Worm (Caenorhabditis elegans) whole organism, early embryonic: ENCODE measurements around the gene Y108G3AL.2.

ENCODE experiments used
- B0310.2 ChIP-seq: sonication (generic microtip); optimal IDR thresholded peaks from 2 replicates; lab custom pipeline; 2016; ENCODE audit warnings: mild to moderate bottlenecking, missing genetic modification characterization, missing compliant biosample characterization
- F13C5.2 ChIP-seq: sonication (generic microtip); optimal IDR thresholded peaks from 2 replicates; lab custom pipeline; 2017; ENCODE audit warnings: mild to moderate bottlenecking, missing genetic modification characterization, inconsistent platforms, missing compliant biosample characterization
- aly-1 ChIP-seq: sonication (generic microtip); optimal IDR thresholded peaks from 2 replicates; lab custom pipeline; 2016; ENCODE audit warnings: missing genetic modification characterization, missing compliant biosample characterization
- ama-1 ChIP-seq: fragments of 150-350 bp; optimal IDR thresholded peaks from 2 replicates; lab custom pipeline; 2014
- ceh-13 ChIP-seq: fragments of 200-800 bp; sonication (Bioruptor generic); optimal IDR thresholded peaks from 2 replicates; lab custom pipeline; 2018; ENCODE audit warnings: mild to moderate bottlenecking, missing genetic modification characterization, missing compliant biosample characterization
- ceh-36 ChIP-seq: sonication (generic microtip); optimal IDR thresholded peaks from 2 replicates; lab custom pipeline; 2016; ENCODE audit warnings: missing genetic modification characterization, inconsistent platforms, missing compliant biosample characterization
- ets-7 ChIP-seq: sonication (generic microtip); optimal IDR thresholded peaks from 2 replicates; lab custom pipeline; 2016; ENCODE audit warnings: missing genotype, missing genetic modification characterization, missing compliant biosample characterization
- flt-1 ChIP-seq: fragments of 200-800 bp; sonication (Bioruptor generic); IDR thresholded peaks from 2 replicates; pipeline ENCODE4 v1.3.6; 2022; ENCODE audit warnings: missing genetic modification characterization, missing compliant biosample characterization
- hmbx-1 ChIP-seq: sonication (generic microtip); optimal IDR thresholded peaks from 2 replicates; lab custom pipeline; 2016; ENCODE audit warnings: mild to moderate bottlenecking, missing genetic modification characterization, missing compliant biosample characterization
- hmg-4 ChIP-seq: fragments of 200-800 bp; sonication (Bioruptor generic); optimal IDR thresholded peaks from 2 replicates; lab custom pipeline; 2018; ENCODE audit warnings: mild to moderate bottlenecking, missing genetic modification characterization, missing compliant biosample characterization
- hnd-1 ChIP-seq: sonication (generic microtip); optimal IDR thresholded peaks from 2 replicates; lab custom pipeline; 2016; ENCODE audit warnings: missing genetic modification characterization, missing compliant biosample characterization
- pes-1 ChIP-seq: fragments of 200-800 bp; sonication (Bioruptor generic); IDR thresholded peaks from 2 replicates; pipeline ENCODE4 v1.3.6; 2022; ENCODE audit warnings: missing genetic modification reagents, missing genetic modification characterization, missing compliant biosample characterization
- scrt-1 ChIP-seq: fragments of 200-800 bp; sonication (Bioruptor generic); IDR thresholded peaks from 2 replicates; pipeline ENCODE4 v1.3.6; 2022; ENCODE audit warnings: missing genetic modification characterization, missing compliant biosample characterization
- sea-1 ChIP-seq: fragments of 200-800 bp; sonication (Bioruptor generic); conservative IDR thresholded peaks from 2 replicates; pipeline ENCODE4 v1.3.6; 2022; ENCODE audit warnings: missing genetic modification characterization, missing compliant biosample characterization
- tbx-11 ChIP-seq: fragments of 200-800 bp; sonication (Bioruptor generic); IDR thresholded peaks from 2 replicates; pipeline ENCODE4 v1.3.6; 2022; ENCODE audit warnings: missing genetic modification characterization, missing compliant biosample characterization
- tbx-37 ChIP-seq: fragments of 200-800 bp; sonication (Bioruptor generic); conservative IDR thresholded peaks from 2 replicates; pipeline ENCODE4 v1.3.6; 2022; ENCODE audit warnings: missing genetic modification reagents, missing genetic modification characterization, missing compliant biosample characterization
- tra-4 ChIP-seq: sonication (generic microtip); optimal IDR thresholded peaks from 2 replicates; lab custom pipeline; 2017; ENCODE audit warnings: missing genetic modification characterization, missing compliant biosample characterization

The Y108G3AL.2 gene

ce11 chrV:130186-130585, 36.6 kb upstream of the Y108G3AL.2 start:
- TF ChIP-seq tbx-11 (GFP tag; lab: Robert Waterston, UW) (no peak), ceh-36 (tag; lab: Kevin White, UChicago) (no peak), scrt-1 (no peak), hmbx-1 (tag; lab: Kevin White, UChicago) (no peak), flt-1 (GFP tag; lab: Robert Waterston, UW) (no peak), ets-7 (no peak), B0310.2 (tag; lab: Kevin White, UChicago) (no peak), F13C5.2 (tag; lab: Kevin White, UChicago) (no peak), tra-4 (tag; lab: Kevin White, UChicago) (no peak), hmg-4 (GFP tag; lab: Kevin White, UChicago) (no peak), ceh-13 (GFP tag; lab: Kevin White, UChicago) (no peak), sea-1 (GFP tag; lab: Robert Waterston, UW) (no peak)

DNA sequence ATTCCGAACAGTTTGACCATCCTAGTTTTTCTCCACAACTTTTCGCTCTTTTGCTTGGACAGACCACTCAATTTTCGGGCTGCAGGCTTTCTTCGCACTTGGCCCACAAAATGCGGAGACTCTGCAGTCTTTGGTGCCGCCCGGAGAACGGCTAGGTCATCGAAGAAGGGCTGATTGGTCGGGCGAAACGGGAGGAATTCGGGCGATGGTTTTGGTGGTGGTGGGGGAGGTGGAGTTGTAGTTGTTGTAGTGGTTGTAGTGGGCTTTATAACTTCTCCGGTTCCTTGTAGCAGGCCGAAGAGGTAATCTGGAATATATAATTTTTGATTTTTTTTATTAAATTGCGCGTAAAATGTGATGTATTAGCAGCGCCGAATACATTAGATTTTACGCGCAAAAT, 29.1 kb upstream of the Y108G3AL.2 start:
- TF ChIP-seq tra-4 (tag; lab: Kevin White, UChicago) = no peak
- no peak for TF ChIP-seq F13C5.2 (tag; lab: Kevin White, UChicago)
- no peak for TF ChIP-seq hmbx-1 (tag; lab: Kevin White, UChicago)
- no peak for TF ChIP-seq flt-1 (GFP tag; lab: Robert Waterston, UW)
- no peak for TF ChIP-seq sea-1 (GFP tag; lab: Robert Waterston, UW)
- TF ChIP-seq pes-1 (GFP tag; lab: Robert Waterston, UW) = no peak
- no peak for TF ChIP-seq tbx-37 (GFP tag; lab: Robert Waterston, UW)
- TF ChIP-seq aly-1 (tag; lab: Kevin White, UChicago) = no peak

DNA sequence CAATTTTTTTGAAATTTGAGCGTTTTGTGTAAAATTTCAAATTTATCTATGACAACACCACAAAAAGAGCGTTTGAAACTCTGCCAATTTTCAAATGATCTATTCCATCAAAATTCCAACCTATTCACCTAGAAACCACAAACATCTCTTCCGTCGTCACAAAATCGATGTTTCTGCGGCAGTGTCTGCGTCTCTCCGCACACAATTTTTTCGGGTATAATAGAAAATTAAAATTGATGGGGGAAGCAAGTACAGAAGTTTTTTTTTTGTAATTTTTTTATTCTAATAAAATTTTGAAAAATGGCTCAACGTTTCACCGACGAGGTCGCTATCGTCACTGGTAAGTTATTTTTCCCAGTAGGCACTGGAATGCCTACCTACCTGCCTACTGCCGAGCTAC, 28.2 kb upstream of the Y108G3AL.2 start, which contains the start of gene W03F9.9:
W03F9.9 (plus strand) TSS at position 301 of the 400 bp plus-strand sequence.
- TF ChIP-seq tbx-11 (GFP tag; lab: Robert Waterston, UW) = no peak
- TF ChIP-seq ceh-36 (tag; lab: Kevin White, UChicago) = no peak
- TF ChIP-seq pes-1 (GFP tag; lab: Robert Waterston, UW) = no peak
- TF ChIP-seq hmg-4 (GFP tag; lab: Kevin White, UChicago) = no peak
- no peak for TF ChIP-seq sea-1 (GFP tag; lab: Robert Waterston, UW)
- TF ChIP-seq tbx-37 (GFP tag; lab: Robert Waterston, UW) = no peak
- no peak for TF ChIP-seq flt-1 (GFP tag; lab: Robert Waterston, UW)

- TF ChIP-seq ceh-36 (tag; lab: Kevin White, UChicago) (no peak), hnd-1 (tag; lab: Kevin White, UChicago) (no peak), ets-7 (no peak), tra-4 (tag; lab: Kevin White, UChicago) (no peak), pes-1 (GFP tag; lab: Robert Waterston, UW) (no peak), F13C5.2 (tag; lab: Kevin White, UChicago) (no peak), scrt-1 (no peak), flt-1 (GFP tag; lab: Robert Waterston, UW) (no peak), hmg-4 (GFP tag; lab: Kevin White, UChicago) (no peak), B0310.2 (tag; lab: Kevin White, UChicago) (no peak), sea-1 (GFP tag; lab: Robert Waterston, UW) (no peak), ceh-13 (GFP tag; lab: Kevin White, UChicago) (no peak), tbx-37 (GFP tag; lab: Robert Waterston, UW) (no peak), hmbx-1 (tag; lab: Kevin White, UChicago) (no peak), ama-1 (no peak), aly-1 (tag; lab: Kevin White, UChicago) (no peak), tbx-11 (GFP tag; lab: Robert Waterston, UW) (no peak)
These were observed 25.5 kb upstream of the Y108G3AL.2 start, which contains the start of gene W03F9.11 for ce11 chrV:141257-141656. Gene W03F9.11, minus strand, starts transcription at chrV:141357.

- no peak for TF ChIP-seq hnd-1 (tag; lab: Kevin White, UChicago)
- no peak for TF ChIP-seq tbx-37 (GFP tag; lab: Robert Waterston, UW)
- TF ChIP-seq hmg-4 (GFP tag; lab: Kevin White, UChicago) = no peak
- no peak for TF ChIP-seq ets-7
- TF ChIP-seq tra-4 (tag; lab: Kevin White, UChicago) = no peak
- no peak for TF ChIP-seq flt-1 (GFP tag; lab: Robert Waterston, UW)
- TF ChIP-seq aly-1 (tag; lab: Kevin White, UChicago) = no peak
- no peak for TF ChIP-seq B0310.2 (tag; lab: Kevin White, UChicago)
- no peak for TF ChIP-seq sea-1 (GFP tag; lab: Robert Waterston, UW)
- no peak for TF ChIP-seq ceh-13 (GFP tag; lab: Kevin White, UChicago)
These were observed 22.0 kb upstream of the Y108G3AL.2 start, which contains the start of gene srh-82 for ce11 chrV:144794-145193. Gene srh-82, plus strand, starts transcription at chrV:145094.

DNA sequence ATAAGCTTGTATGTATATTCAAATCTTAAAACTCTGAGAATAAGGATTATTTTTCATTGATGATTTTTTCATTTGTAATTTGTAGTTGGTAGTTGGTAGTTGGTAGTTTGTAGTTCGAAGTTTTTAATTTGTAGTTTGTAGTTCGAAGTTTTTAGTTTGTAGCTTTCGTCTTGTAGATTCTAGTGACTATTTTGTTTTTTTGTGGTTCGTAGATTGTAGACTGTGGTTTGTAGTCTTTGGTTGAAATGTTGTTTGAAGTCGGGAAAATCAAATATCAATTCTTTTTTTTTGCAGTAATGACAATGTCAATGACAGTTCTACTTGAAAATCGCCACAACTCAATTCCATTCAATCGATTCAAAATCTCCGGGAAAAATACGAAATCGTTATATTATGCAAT, 21.1 kb upstream of the Y108G3AL.2 start:
- TF ChIP-seq scrt-1 = no peak
- no peak for TF ChIP-seq pes-1 (GFP tag; lab: Robert Waterston, UW)
- no peak for TF ChIP-seq ceh-36 (tag; lab: Kevin White, UChicago)
- no peak for TF ChIP-seq sea-1 (GFP tag; lab: Robert Waterston, UW)
- no peak for TF ChIP-seq ama-1
- TF ChIP-seq ets-7 = no peak
- TF ChIP-seq ceh-13 (GFP tag; lab: Kevin White, UChicago) = no peak
- no peak for TF ChIP-seq tbx-37 (GFP tag; lab: Robert Waterston, UW)
- TF ChIP-seq hmg-4 (GFP tag; lab: Kevin White, UChicago) = no peak
- TF ChIP-seq aly-1 (tag; lab: Kevin White, UChicago) = no peak

DNA sequence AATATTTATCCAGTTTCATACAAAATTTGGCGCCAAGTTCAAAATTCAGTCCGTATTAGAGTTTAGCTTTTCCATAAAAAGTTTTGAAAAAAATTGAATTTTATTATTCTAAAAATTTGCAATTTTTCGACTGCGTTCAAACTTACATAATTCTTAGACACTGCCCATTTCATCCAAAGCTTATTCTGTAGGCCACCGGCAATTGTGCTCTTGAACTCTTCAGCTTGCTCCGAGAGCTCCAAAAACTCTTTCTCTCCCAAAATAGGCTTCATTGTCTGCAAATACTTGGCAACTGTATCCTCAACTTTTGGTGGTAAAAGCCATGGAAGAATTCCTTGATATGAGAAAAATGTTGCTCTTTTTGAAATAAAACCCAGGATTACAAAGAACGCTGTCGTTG, 16.7 kb upstream of the Y108G3AL.2 start:
- TF ChIP-seq hmbx-1 (tag; lab: Kevin White, UChicago) (no peak), ets-7 (no peak), sea-1 (GFP tag; lab: Robert Waterston, UW) (no peak), ceh-36 (tag; lab: Kevin White, UChicago) (no peak), tra-4 (tag; lab: Kevin White, UChicago) (no peak), hmg-4 (GFP tag; lab: Kevin White, UChicago) (no peak), flt-1 (GFP tag; lab: Robert Waterston, UW) (no peak), ceh-13 (GFP tag; lab: Kevin White, UChicago) (no peak), tbx-37 (GFP tag; lab: Robert Waterston, UW) (no peak), scrt-1 (no peak), tbx-11 (GFP tag; lab: Robert Waterston, UW) (no peak)
